Fruit fly (Drosophila melanogaster) whole organism, prepupa: ENCODE data around the gene ppk28.

ENCODE experiments used
- Blimp-1 ChIP-seq: fragments of 200-800 bp; sonication (Bioruptor generic); optimal IDR thresholded peaks from 3 replicates; lab custom pipeline; 2017; ENCODE audit warnings: missing biosample characterization, missing genetic modification characterization, mild to moderate bottlenecking, moderate library complexity, missing genetic modification reagents
- CG10669 ChIP-seq: fragments of 200-800 bp; sonication (Bioruptor generic); optimal IDR thresholded peaks from 3 replicates; lab custom pipeline; 2018; ENCODE audit warnings: missing biosample characterization, mild to moderate bottlenecking, missing genetic modification characterization, moderate library complexity
- CG11294 ChIP-seq: fragments of 200-800 bp; sonication (Bioruptor generic); IDR thresholded peaks from 2 replicates; pipeline ENCODE4 v1.3.6; 2022; ENCODE audit warnings: missing biosample characterization, missing genetic modification characterization
- CG11762 ChIP-seq: fragments of 200-800 bp; sonication (Bioruptor generic); optimal IDR thresholded peaks from 3 replicates; lab custom pipeline; 2016; ENCODE audit warnings: missing biosample characterization, missing genetic modification characterization; ENCODE audit not compliant: insufficient read depth
- CG15336 ChIP-seq: fragments of 200-800 bp; sonication (Bioruptor generic); IDR thresholded peaks from 2 replicates; pipeline ENCODE4 v1.3.6; 2022; ENCODE audit warnings: missing biosample characterization, missing genetic modification characterization
- CG1621 ChIP-seq: fragments of 200-800 bp; sonication (Bioruptor generic); optimal IDR thresholded peaks from 3 replicates; lab custom pipeline; 2018; ENCODE audit warnings: missing biosample characterization, mild to moderate bottlenecking, missing genetic modification characterization
- CG16779 ChIP-seq: fragments of 200-800 bp; sonication (Bioruptor generic); optimal IDR thresholded peaks from 3 replicates; lab custom pipeline; 2017; ENCODE audit warnings: missing biosample characterization, mild to moderate bottlenecking, missing genetic modification characterization
- CG31627 ChIP-seq: fragments of 200-800 bp; sonication (Bioruptor generic); optimal IDR thresholded peaks from 3 replicates; lab custom pipeline; 2016; ENCODE audit warnings: missing biosample characterization, missing genetic modification characterization
- CG32006 ChIP-seq: fragments of 200-800 bp; sonication (Bioruptor generic); optimal IDR thresholded peaks from 3 replicates; lab custom pipeline; 2017; ENCODE audit warnings: missing biosample characterization, mild to moderate bottlenecking, missing genetic modification characterization
- CG34406 ChIP-seq: fragments of 200-800 bp; sonication (Bioruptor generic); optimal IDR thresholded peaks from 3 replicates; lab custom pipeline; 2016; ENCODE audit warnings: missing biosample characterization, missing genetic modification characterization
- CG3919 ChIP-seq: fragments of 200-800 bp; sonication (Bioruptor generic); optimal IDR thresholded peaks from 3 replicates; lab custom pipeline; 2016; ENCODE audit warnings: missing biosample characterization, missing genetic modification characterization
- CG4318 ChIP-seq: fragments of 200-800 bp; sonication (Bioruptor generic); optimal IDR thresholded peaks from 3 replicates; lab custom pipeline; 2017; ENCODE audit warnings: missing biosample characterization, mild to moderate bottlenecking, missing genetic modification characterization
- CG6163 ChIP-seq: fragments of 200-800 bp; sonication (Bioruptor generic); IDR thresholded peaks from 3 replicates; pipeline ENCODE4 v1.3.6; 2022; ENCODE audit warnings: missing biosample characterization, missing genetic modification characterization
- CG6276 ChIP-seq: fragments of 200-800 bp; sonication (Bioruptor generic); optimal IDR thresholded peaks from 2 replicates; lab custom pipeline; 2017; ENCODE audit warnings: missing biosample characterization, mild to moderate bottlenecking, missing genetic modification characterization
- CG6792 ChIP-seq: fragments of 200-800 bp; sonication (Bioruptor generic); optimal IDR thresholded peaks from 3 replicates; lab custom pipeline; 2016; ENCODE audit warnings: missing biosample characterization, missing genetic modification characterization
- CG6808 ChIP-seq: fragments of 200-800 bp; sonication (Bioruptor generic); optimal IDR thresholded peaks from 3 replicates; lab custom pipeline; 2017; ENCODE audit warnings: missing biosample characterization, missing genetic modification characterization, mild to moderate bottlenecking, moderate library complexity, missing genetic modification reagents
- CG8119 ChIP-seq: fragments of 200-800 bp; sonication (Bioruptor generic); IDR thresholded peaks from 3 replicates; pipeline ENCODE4 v1.3.6; 2022; ENCODE audit warnings: missing biosample characterization, missing genetic modification characterization
- CG8319 ChIP-seq: fragments of 200-800 bp; sonication (Bioruptor generic); optimal IDR thresholded peaks from 3 replicates; lab custom pipeline; 2016; ENCODE audit warnings: missing biosample characterization, missing genetic modification characterization
- CG8632 ChIP-seq: fragments of 200-800 bp; sonication (Bioruptor generic); optimal IDR thresholded peaks from 3 replicates; lab custom pipeline; 2016; ENCODE audit warnings: missing biosample characterization, missing genetic modification characterization
- CG9139 ChIP-seq: fragments of 200-800 bp; sonication (Bioruptor generic); optimal IDR thresholded peaks from 3 replicates; lab custom pipeline; 2017; ENCODE audit warnings: missing biosample characterization, mild to moderate bottlenecking, missing genetic modification characterization
- Eip75B ChIP-seq: fragments of 200-800 bp; sonication (Bioruptor generic); optimal IDR thresholded peaks from 3 replicates; lab custom pipeline; 2016; ENCODE audit warnings: missing biosample characterization, missing genetic modification characterization
- Eip78C ChIP-seq: fragments of 200-800 bp; sonication (Bioruptor generic); peaks from one replicate; lab custom pipeline; 2016; ENCODE audit warnings: missing biosample characterization, missing genetic modification characterization
- Eip93F ChIP-seq: fragments of 200-800 bp; sonication (Bioruptor generic); optimal IDR thresholded peaks from 2 replicates; lab custom pipeline; 2016; ENCODE audit warnings: missing biosample characterization, mild to moderate bottlenecking, missing genetic modification characterization
- Ets96B ChIP-seq: fragments of 200-800 bp; optimal IDR thresholded peaks from 2 replicates; lab custom pipeline; 2019; ENCODE audit warnings: missing biosample characterization, mild to moderate bottlenecking, missing genetic modification characterization, moderate library complexity
- Gug ChIP-seq: fragments of 200-800 bp; sonication (Bioruptor generic); IDR thresholded peaks from 2 replicates; pipeline ENCODE4 v1.3.6; 2022; ENCODE audit warnings: missing biosample characterization, missing genetic modification characterization
- Hr38 ChIP-seq: sonication (Bioruptor generic); optimal IDR thresholded peaks from 2 replicates; lab custom pipeline; 2016; ENCODE audit warnings: missing biosample characterization, missing genetic modification characterization
- Hr4 ChIP-seq: fragments of 200-800 bp; sonication (Bioruptor generic); optimal IDR thresholded peaks from 3 replicates; lab custom pipeline; 2016; ENCODE audit warnings: missing biosample characterization, missing genetic modification characterization
- Lpt ChIP-seq: fragments of 200-800 bp; sonication (Bioruptor generic); optimal IDR thresholded peaks from 3 replicates; lab custom pipeline; 2016; ENCODE audit warnings: missing biosample characterization, missing genetic modification characterization
- OdsH ChIP-seq: fragments of 200-800 bp; sonication (Bioruptor generic); optimal IDR thresholded peaks from 3 replicates; lab custom pipeline; 2016; ENCODE audit warnings: missing biosample characterization, missing genetic modification characterization
- Smox ChIP-seq: fragments of 200-800 bp; sonication (Bioruptor generic); optimal IDR thresholded peaks from 3 replicates; lab custom pipeline; 2016; ENCODE audit warnings: missing biosample characterization, missing genetic modification characterization
- Sox102F ChIP-seq: fragments of 200-800 bp; sonication (Bioruptor generic); optimal IDR thresholded peaks from 2 replicates; lab custom pipeline; 2016; ENCODE audit warnings: missing biosample characterization, mild to moderate bottlenecking, missing genetic modification characterization
- Sox14 ChIP-seq: fragments of 200-800 bp; sonication (Bioruptor generic); optimal IDR thresholded peaks from 3 replicates; lab custom pipeline; 2016; ENCODE audit warnings: missing biosample characterization, missing genetic modification characterization
- Sox15 ChIP-seq: fragments of 200-800 bp; sonication (Bioruptor generic); optimal IDR thresholded peaks from 3 replicates; lab custom pipeline; 2016; ENCODE audit warnings: missing biosample characterization, missing genetic modification characterization
- achi ChIP-seq: fragments of 200-800 bp; sonication (Bioruptor generic); optimal IDR thresholded peaks from 3 replicates; lab custom pipeline; 2016; ENCODE audit warnings: missing biosample characterization, missing genetic modification characterization
- acj6 ChIP-seq: fragments of 200-800 bp; sonication (Bioruptor generic); optimal IDR thresholded peaks from 3 replicates; lab custom pipeline; 2016; ENCODE audit warnings: missing biosample characterization, missing genetic modification characterization
- dac ChIP-seq: fragments of 200-800 bp; sonication (Bioruptor generic); optimal IDR thresholded peaks from 2 replicates; lab custom pipeline; 2017; ENCODE audit warnings: missing biosample characterization, mild to moderate bottlenecking, missing genetic modification characterization
- dsx ChIP-seq: fragments of 200-800 bp; optimal IDR thresholded peaks from 3 replicates; lab custom pipeline; 2019; ENCODE audit warnings: missing biosample characterization, mild to moderate bottlenecking, missing genetic modification characterization, moderate library complexity; ENCODE audit not compliant: poor library complexity, severe bottlenecking
- esn ChIP-seq: fragments of 200-800 bp; sonication (Bioruptor generic); optimal IDR thresholded peaks from 2 replicates; lab custom pipeline; 2016; ENCODE audit warnings: missing biosample characterization, mild to moderate bottlenecking, missing genetic modification characterization, moderate library complexity
- fd59A ChIP-seq: fragments of 200-800 bp; sonication (Bioruptor generic); optimal IDR thresholded peaks from 2 replicates; lab custom pipeline; 2017; ENCODE audit warnings: missing biosample characterization, mild to moderate bottlenecking, missing genetic modification characterization, missing genetic modification reagents
- fd85E ChIP-seq: fragments of 200-800 bp; sonication (Bioruptor generic); optimal IDR thresholded peaks from 3 replicates; lab custom pipeline; 2016; ENCODE audit warnings: missing biosample characterization, missing genetic modification characterization
- lz ChIP-seq: fragments of 200-800 bp; sonication (Bioruptor generic); optimal IDR thresholded peaks from 3 replicates; lab custom pipeline; 2016; ENCODE audit warnings: missing biosample characterization, missing genetic modification characterization
- net ChIP-seq: fragments of 200-800 bp; sonication (Bioruptor generic); optimal IDR thresholded peaks from 3 replicates; lab custom pipeline; 2016; ENCODE audit warnings: missing biosample characterization, missing genetic modification characterization
- salr ChIP-seq, 2 experiments: fragments of 200-800 bp; sonication (Bioruptor generic); optimal IDR thresholded peaks; 3 replicates each; lab custom pipeline; 2016 to 2018; ENCODE audit warnings: missing biosample characterization in 2 of 2, missing genetic modification characterization in 2 of 2, mild to moderate bottlenecking in 1 of 2
- spab ChIP-seq: fragments of 200-800 bp; sonication (Bioruptor generic); optimal IDR thresholded peaks from 2 replicates; lab custom pipeline; 2017; ENCODE audit warnings: missing biosample characterization, mild to moderate bottlenecking, missing genetic modification characterization, missing genetic modification reagents
- ss ChIP-seq, 2 experiments: fragments of 200-800 bp; sonication (Bioruptor generic); optimal IDR thresholded peaks; 2 replicates in 1 of 2; 3 replicates in 1 of 2; lab custom pipeline; 2017 to 2018; ENCODE audit warnings: mild to moderate bottlenecking in 2 of 2, missing biosample characterization in 2 of 2, missing genetic modification characterization in 2 of 2, moderate library complexity in 1 of 2
- svp ChIP-seq: fragments of 200-800 bp; sonication (Bioruptor generic); peaks from one replicate; lab custom pipeline; 2016; ENCODE audit warnings: missing biosample characterization, missing genetic modification characterization
- topi ChIP-seq: fragments of 200-800 bp; sonication (Bioruptor generic); optimal IDR thresholded peaks from 3 replicates; lab custom pipeline; 2016; ENCODE audit warnings: missing biosample characterization, missing genetic modification characterization
- vri ChIP-seq: fragments of 200-800 bp; sonication (Bioruptor generic); optimal IDR thresholded peaks from 3 replicates; lab custom pipeline; 2016; ENCODE audit warnings: missing biosample characterization, mild to moderate bottlenecking, missing genetic modification characterization

ppk28 gene

dm6 chrX:16761531-16761930 is 44.3 kb upstream of the ppk28 start (continued):
- peak; percentile 41; the same call in 1 of the 2 replicates for TF ChIP-seq Gug (GFP tag; lab: Robert Waterston, UW)
- peak; percentile 67 for TF ChIP-seq Ets96B (tag; lab: Kevin White, UChicago)
- TF ChIP-seq Hr4 (GFP tag; lab: Kevin White, UChicago) = peak; percentile 68
- TF ChIP-seq CG16779 = peak; percentile 5
- peak; percentile 79 for TF ChIP-seq CG15336
- peak; percentile 19 for TF ChIP-seq CG4318 (GFP tag; lab: Kevin White, UChicago)
- peak; percentile 42 for TF ChIP-seq CG8319 (GFP tag; lab: Kevin White, UChicago)
- peak; percentile 34 for TF ChIP-seq CG6276 (GFP tag; lab: Kevin White, UChicago)
- TF ChIP-seq esn (GFP tag; lab: Kevin White, UChicago) = peak; percentile 81
- peak; percentile 47 for TF ChIP-seq Lpt
- peak; percentile 84 for TF ChIP-seq vri (GFP tag; lab: Kevin White, UChicago)
- TF ChIP-seq CG1621 (tag; lab: Kevin White, UChicago) = peak; percentile 61
- TF ChIP-seq fd85E = peak; percentile 12
- peak; percentile 78 for TF ChIP-seq Sox102F (GFP tag; lab: Kevin White, UChicago)
- peak; percentile 22 for TF ChIP-seq CG11762 (GFP tag; lab: Kevin White, UChicago)
- peak in 1 of 2 experiments; percentile 43 for TF ChIP-seq salr (GFP tag; optimal IDR thresholded peaks at IDR 0.05; lab: Kevin White, UChicago)
- no peak for TF ChIP-seq CG9139 (GFP tag; lab: Kevin White, UChicago)
- TF ChIP-seq dac = peak; percentile 20
- peak; percentile 56 for TF ChIP-seq fd59A (GFP tag; lab: Kevin White, UChicago)
- 0 out of 2 replicates have a peak, but pooled peaks have one; percentile 37 for TF ChIP-seq CG11294
- peak; percentile 89 for TF ChIP-seq svp
- TF ChIP-seq CG31627 (GFP tag; lab: Kevin White, UChicago) = peak; percentile 77
- no peak for TF ChIP-seq Blimp-1
- peak; percentile 36 for TF ChIP-seq spab
- TF ChIP-seq acj6 = peak; percentile 68
- no peak for TF ChIP-seq ss (GFP tag; optimal IDR thresholded peaks at IDR 0.05; lab: Kevin White, UChicago)
- peak; percentile 79 for TF ChIP-seq CG6163 (GFP tag; lab: Robert Waterston, UW)
- TF ChIP-seq CG6808 (GFP tag; lab: Kevin White, UChicago) = no peak
- TF ChIP-seq CG34406 = peak; percentile 66
- TF ChIP-seq dsx (GFP tag; lab: Kevin White, UChicago) = peak; percentile 23
- peak; percentile 74 for TF ChIP-seq Eip78C (GFP tag; lab: Kevin White, UChicago)
- no peak for TF ChIP-seq Eip93F (GFP tag; lab: Kevin White, UChicago)
- TF ChIP-seq CG8119 (GFP tag; lab: Robert Waterston, UW) = peak; percentile 66
- TF ChIP-seq Eip75B = peak; percentile 67
- TF ChIP-seq CG8632 = peak; percentile 67
- TF ChIP-seq topi (GFP tag; lab: Kevin White, UChicago) = peak; percentile 81
- peak; percentile 62 for TF ChIP-seq OdsH
- peak; percentile 63 for TF ChIP-seq CG32006 (GFP tag; lab: Kevin White, UChicago)

dm6 chrX:16764955-16765354 is 40.9 kb upstream of the ppk28 start:
- TF ChIP-seq CG6792 (GFP tag; lab: Kevin White, UChicago) (peak; percentile 31), Smox (GFP tag; lab: Kevin White, UChicago) (peak; percentile 37), CG8319 (GFP tag; lab: Kevin White, UChicago) (no peak), CG11294 (no peak), Sox14 (GFP tag; lab: Kevin White, UChicago) (peak; percentile 25), CG11762 (GFP tag; lab: Kevin White, UChicago) (no peak), lz (GFP tag; lab: Kevin White, UChicago) (peak; percentile 33), Lpt (no peak), CG3919 (GFP tag; lab: Kevin White, UChicago) (peak; percentile 28), fd59A (GFP tag; lab: Kevin White, UChicago) (peak; percentile 14), Ets96B (tag; lab: Kevin White, UChicago) (peak; percentile 28), Blimp-1 (no peak), CG34406 (no peak), Eip75B (peak; percentile 19), Hr4 (GFP tag; lab: Kevin White, UChicago) (peak; percentile 11), esn (GFP tag; lab: Kevin White, UChicago) (peak; percentile 53), CG4318 (GFP tag; lab: Kevin White, UChicago) (no peak), CG32006 (GFP tag; lab: Kevin White, UChicago) (peak; percentile 48), Hr38 (GFP tag; lab: Kevin White, UChicago) (no peak), CG9139 (GFP tag; lab: Kevin White, UChicago) (no peak), CG8632 (peak; percentile 1), net (GFP tag; lab: Kevin White, UChicago) (peak; percentile 49), Eip93F (GFP tag; lab: Kevin White, UChicago) (no peak), CG10669 (GFP tag; lab: Kevin White, UChicago) (peak; percentile 3), salr (GFP tag; optimal IDR thresholded peaks at IDR 0.05; lab: Kevin White, UChicago) (peak in 1 of 2 experiments; percentile 34), Sox15 (GFP tag; lab: Kevin White, UChicago) (no peak), achi (peak; percentile 42), CG6163 (GFP tag; lab: Robert Waterston, UW) (no peak), CG15336 (peak; percentile 36)
